Worm (Caenorhabditis elegans): ENCODE data around the gene slc-36.5.

DNA sequence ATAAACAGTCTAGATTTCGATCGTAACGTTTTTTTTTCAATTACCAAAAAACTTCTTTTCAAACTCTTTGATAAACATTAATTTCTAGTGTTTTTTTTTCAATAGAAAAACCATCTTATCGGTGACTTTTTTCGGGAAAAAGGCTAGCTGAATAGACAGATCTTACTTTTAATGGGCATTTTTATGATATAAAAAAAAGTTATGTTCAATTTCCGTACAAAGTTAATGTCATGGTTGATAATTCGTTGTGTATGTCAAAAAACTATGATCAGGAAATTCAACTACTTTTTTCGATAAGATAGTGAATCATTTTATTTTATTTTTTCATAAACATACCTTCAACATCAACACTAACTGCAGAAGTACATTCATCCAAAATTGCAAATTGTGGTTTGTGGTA is 7.7 kb upstream of the slc-36.5 start:
- TF ChIP-seq flh-1 (GFP tag; optimal IDR thresholded peaks at IDR 0.05) = no peak
- no peak for TF ChIP-seq pha-4 (tag; optimal IDR thresholded peaks at IDR 0.05)
- no peak for TF ChIP-seq unc-62 (GFP tag; optimal IDR thresholded peaks at IDR 0.05)
